Fruit fly (Drosophila melanogaster) whole organism: ENCODE measurements around the gene CG18748.
A peak's percentile ranks its signal among the peaks of the same experiment; 100 is the strongest.

Source experiments
- CG8478 ChIP-seq: fragments of >200 bp; optimal IDR thresholded peaks from 2 replicates; lab custom pipeline; 2018; ENCODE audit warnings: inconsistent platforms
- EcR ChIP-seq, 2 experiments: fragments of >200 bp; optimal IDR thresholded peaks; 2 replicates each; lab custom pipeline; 2017; ENCODE audit warnings: missing biosample characterization in 2 of 2, missing genetic modification characterization in 2 of 2, missing genetic modification reagents in 2 of 2
- pan ChIP-seq: fragments of >200 bp; optimal IDR thresholded peaks from 2 replicates; lab custom pipeline; 2017
- psq ChIP-seq: fragments of >200 bp; optimal IDR thresholded peaks from 2 replicates; lab custom pipeline; 2017
- usp ChIP-seq: fragments of >200 bp; optimal IDR thresholded peaks from 2 replicates; lab custom pipeline; 2017; ENCODE audit warnings: missing biosample characterization, missing genetic modification characterization, mixed read lengths

- no peak for TF ChIP-seq psq (lab: Kevin White, UChicago)
- peak; percentile 34 for TF ChIP-seq CG8478 (lab: Kevin White, UChicago)
- TF ChIP-seq usp (GFP tag; lab: Kevin White, UChicago), result no peak
- TF ChIP-seq pan (lab: Kevin White, UChicago), result no peak
- no peak for TF ChIP-seq EcR (GFP tag; optimal IDR thresholded peaks at IDR 0.05; lab: Kevin White, UChicago)
Observed at dm6 chr3R:7753518-7753917, 34.2 kb downstream of the CG18748 start.
